Fruit fly (Drosophila melanogaster) whole organism, embryonic: ENCODE data around the gene Nf-YA.

Experiments
- Ada2b ChIP-seq: fragments of 200-800 bp; sonication (Bioruptor generic); IDR thresholded peaks from 2 replicates; pipeline ENCODE4 v1.3.6; 2022; ENCODE audit warnings: missing biosample characterization, missing genetic modification characterization
- Bdp1 ChIP-seq: fragments of 200-800 bp; sonication (Bioruptor generic); optimal IDR thresholded peaks from 3 replicates; lab custom pipeline; 2016; ENCODE audit warnings: missing biosample characterization, missing genetic modification characterization
- CG10565 ChIP-seq: fragments of 200-800 bp; sonication (Bioruptor generic); optimal IDR thresholded peaks from 3 replicates; lab custom pipeline; 2016; ENCODE audit warnings: missing biosample characterization, mild to moderate bottlenecking, missing genetic modification characterization
- CG10959 ChIP-seq: fragments of 200-800 bp; sonication (Bioruptor generic); IDR thresholded peaks from 2 replicates; pipeline ENCODE4 v1.3.6; 2022; ENCODE audit warnings: missing biosample characterization, missing genetic modification characterization
- CG11398 ChIP-seq: fragments of 200-800 bp; sonication (Bioruptor generic); optimal IDR thresholded peaks from 2 replicates; lab custom pipeline; 2016; ENCODE audit warnings: missing biosample characterization, missing genetic modification characterization
- CG11696 ChIP-seq: fragments of 200-800 bp; sonication (Bioruptor generic); IDR thresholded peaks from 2 replicates; pipeline ENCODE4 v1.3.6; 2022; ENCODE audit warnings: missing biosample characterization, missing genetic modification characterization
- CG11723 ChIP-seq: fragments of 200-800 bp; sonication (Bioruptor generic); optimal IDR thresholded peaks from 2 replicates; lab custom pipeline; 2017; ENCODE audit warnings: missing biosample characterization, mild to moderate bottlenecking, missing genetic modification characterization
- CG12104 ChIP-seq: fragments of 200-800 bp; sonication (Bioruptor generic); optimal IDR thresholded peaks from 3 replicates; lab custom pipeline; 2016; ENCODE audit warnings: missing biosample characterization, missing genetic modification characterization
- CG13287 ChIP-seq: fragments of 200-800 bp; sonication (Bioruptor generic); IDR thresholded peaks from 2 replicates; pipeline ENCODE4 v1.3.6; 2022; ENCODE audit warnings: missing biosample characterization, missing genetic modification characterization; ENCODE audit not compliant: partially characterized antibody
- CG13775 ChIP-seq: fragments of 200-800 bp; sonication (Bioruptor generic); optimal IDR thresholded peaks from 3 replicates; lab custom pipeline; 2017; ENCODE audit warnings: missing biosample characterization, mild to moderate bottlenecking, missing genetic modification characterization
- CG17186 ChIP-seq: fragments of 200-800 bp; sonication (Bioruptor generic); optimal IDR thresholded peaks from 3 replicates; lab custom pipeline; 2017; ENCODE audit warnings: missing biosample characterization, missing genetic modification reagents, missing genetic modification characterization
- CG17385 ChIP-seq: fragments of 200-800 bp; sonication (Bioruptor generic); optimal IDR thresholded peaks from 3 replicates; lab custom pipeline; 2018; ENCODE audit warnings: missing biosample characterization, mild to moderate bottlenecking, missing genetic modification characterization
- CG17612 ChIP-seq: fragments of 200-800 bp; sonication (Bioruptor generic); IDR thresholded peaks from 2 replicates; pipeline ENCODE4 v1.3.6; 2022; ENCODE audit warnings: missing biosample characterization, missing genetic modification characterization
- CG17912 ChIP-seq: fragments of 200-800 bp; sonication (Bioruptor generic); optimal IDR thresholded peaks from 2 replicates; lab custom pipeline; 2018; ENCODE audit warnings: missing biosample characterization, mild to moderate bottlenecking, missing genetic modification characterization
- CG18619 ChIP-seq: fragments of 200-800 bp; sonication (Bioruptor generic); optimal IDR thresholded peaks from 3 replicates; lab custom pipeline; 2017; ENCODE audit warnings: missing biosample characterization, mild to moderate bottlenecking, missing genetic modification characterization
- CG2712 ChIP-seq: fragments of 200-800 bp; optimal IDR thresholded peaks from 3 replicates; lab custom pipeline; 2019; ENCODE audit warnings: missing biosample characterization, mild to moderate bottlenecking, missing genetic modification characterization, moderate library complexity
- CG31365 ChIP-seq: fragments of 200-800 bp; sonication (Bioruptor generic); optimal IDR thresholded peaks from 2 replicates; lab custom pipeline; 2018; ENCODE audit warnings: missing biosample characterization, mild to moderate bottlenecking, missing genetic modification characterization
- CG31441 ChIP-seq: fragments of 200-800 bp; sonication (Bioruptor generic); IDR thresholded peaks from 2 replicates; pipeline ENCODE4 v1.3.6; 2022; ENCODE audit warnings: missing biosample characterization, missing genetic modification characterization
- CG6683 ChIP-seq: fragments of 200-800 bp; sonication (Bioruptor generic); optimal IDR thresholded peaks from 2 replicates; lab custom pipeline; 2017; ENCODE audit warnings: missing biosample characterization, mild to moderate bottlenecking, missing genetic modification characterization, missing genetic modification reagents
- CG7928 ChIP-seq: fragments of 200-800 bp; sonication (Bioruptor generic); optimal IDR thresholded peaks from 2 replicates; lab custom pipeline; 2017; ENCODE audit warnings: missing biosample characterization, mild to moderate bottlenecking, missing genetic modification characterization
- CG8388 ChIP-seq: fragments of 200-800 bp; sonication (Bioruptor generic); optimal IDR thresholded peaks from 2 replicates; lab custom pipeline; 2019; ENCODE audit warnings: missing biosample characterization, mild to moderate bottlenecking, missing genetic modification characterization, moderate library complexity
- CG9727 ChIP-seq: fragments of 200-800 bp; sonication (Bioruptor generic); optimal IDR thresholded peaks from 3 replicates; lab custom pipeline; 2017; ENCODE audit warnings: missing biosample characterization, mild to moderate bottlenecking, missing genetic modification characterization
- CG9817 ChIP-seq: fragments of 200-800 bp; sonication (Bioruptor generic); optimal IDR thresholded peaks from 2 replicates; lab custom pipeline; 2018; ENCODE audit warnings: missing biosample characterization, mild to moderate bottlenecking, missing genetic modification characterization, moderate library complexity
- Chrac-16 ChIP-seq: fragments of 200-800 bp; sonication (Bioruptor generic); optimal IDR thresholded peaks from 3 replicates; lab custom pipeline; 2016; ENCODE audit warnings: missing biosample characterization, missing genetic modification characterization
- Dbx ChIP-seq: fragments of 200-800 bp; sonication (Bioruptor generic); IDR thresholded peaks from 3 replicates; pipeline ENCODE4 v1.3.6; 2022; ENCODE audit warnings: missing biosample characterization, missing genetic modification characterization
- Deaf1 ChIP-seq: fragments of 200-800 bp; optimal IDR thresholded peaks from 3 replicates; lab custom pipeline; 2019; ENCODE audit warnings: missing biosample characterization, mild to moderate bottlenecking, missing genetic modification characterization, moderate library complexity
- Dp ChIP-seq: fragments of 200-800 bp; sonication (Bioruptor generic); optimal IDR thresholded peaks from 2 replicates; lab custom pipeline; 2018; ENCODE audit warnings: missing biosample characterization, mild to moderate bottlenecking, missing genetic modification characterization, moderate library complexity
- Fer1 ChIP-seq: fragments of 200-800 bp; sonication (Bioruptor generic); optimal IDR thresholded peaks from 2 replicates; lab custom pipeline; 2017; ENCODE audit warnings: missing biosample characterization, mild to moderate bottlenecking, missing genetic modification characterization
- Fer3 ChIP-seq: fragments of 200-800 bp; sonication (Bioruptor generic); optimal IDR thresholded peaks from 2 replicates; lab custom pipeline; 2018; ENCODE audit warnings: missing biosample characterization, mild to moderate bottlenecking, missing genetic modification characterization, moderate library complexity
- H2.0 ChIP-seq: fragments of 200-800 bp; sonication (Bioruptor generic); IDR thresholded peaks from 2 replicates; pipeline ENCODE4 v1.3.6; 2022; ENCODE audit warnings: missing biosample characterization, missing genetic modification characterization
- MESR4 ChIP-seq: fragments of 200-800 bp; sonication (Bioruptor generic); optimal IDR thresholded peaks from 2 replicates; lab custom pipeline; 2018; ENCODE audit warnings: missing biosample characterization, mild to moderate bottlenecking, missing genetic modification characterization, moderate library complexity
- Max ChIP-seq: fragments of 200-800 bp; sonication (Bioruptor generic); optimal IDR thresholded peaks from 2 replicates; lab custom pipeline; 2016; ENCODE audit warnings: missing biosample characterization, mild to moderate bottlenecking, missing genetic modification characterization
- Optix ChIP-seq: fragments of 200-800 bp; sonication (Bioruptor generic); IDR thresholded peaks from 3 replicates; pipeline ENCODE4 v1.3.6; 2022; ENCODE audit warnings: missing biosample characterization, missing genetic modification characterization
- TFAM ChIP-seq: fragments of 200-800 bp; sonication (Bioruptor generic); optimal IDR thresholded peaks from 2 replicates; lab custom pipeline; 2017; ENCODE audit warnings: missing biosample characterization, missing genetic modification characterization, inconsistent platforms
- ab ChIP-seq: fragments of 200-800 bp; sonication (Bioruptor generic); optimal IDR thresholded peaks from 2 replicates; lab custom pipeline; 2016; ENCODE audit warnings: missing biosample characterization, missing genetic modification characterization
- btn ChIP-seq: fragments of 200-800 bp; sonication (Bioruptor generic); optimal IDR thresholded peaks from 2 replicates; lab custom pipeline; 2016; ENCODE audit warnings: missing biosample characterization, missing genetic modification characterization
- chif ChIP-seq, 2 experiments: fragments of 200-800 bp; sonication (Bioruptor generic); optimal IDR thresholded peaks; 3 replicates each; lab custom pipeline; 2016; ENCODE audit warnings: missing biosample characterization in 2 of 2, missing genetic modification characterization in 2 of 2
- da ChIP-seq: fragments of 200-800 bp; sonication (Bioruptor generic); optimal IDR thresholded peaks from 2 replicates; lab custom pipeline; 2016; ENCODE audit warnings: missing biosample characterization, missing genetic modification characterization
- disco-r ChIP-seq: fragments of 200-800 bp; sonication (Bioruptor generic); optimal IDR thresholded peaks from 2 replicates; lab custom pipeline; 2016; ENCODE audit warnings: missing biosample characterization, missing genetic modification characterization
- dysf ChIP-seq: fragments of 200-800 bp; sonication (Bioruptor generic); IDR thresholded peaks from 3 replicates; pipeline ENCODE4 v1.3.6; 2022; ENCODE audit warnings: missing biosample characterization, missing genetic modification characterization
- grau ChIP-seq: fragments of 200-800 bp; optimal IDR thresholded peaks from 3 replicates; lab custom pipeline; 2019; ENCODE audit warnings: missing biosample characterization, mild to moderate bottlenecking, missing genetic modification characterization, moderate library complexity
- jigr1 ChIP-seq: fragments of 200-800 bp; sonication (Bioruptor generic); IDR thresholded peaks from 3 replicates; pipeline ENCODE4 v1.3.6; 2022; ENCODE audit warnings: missing biosample characterization, missing genetic modification characterization
- kah ChIP-seq: fragments of 200-800 bp; sonication (Bioruptor generic); optimal IDR thresholded peaks from 2 replicates; lab custom pipeline; 2018; ENCODE audit warnings: missing biosample characterization, mild to moderate bottlenecking, missing genetic modification characterization
- lbe ChIP-seq: fragments of 200-800 bp; sonication (Bioruptor generic); optimal IDR thresholded peaks from 2 replicates; lab custom pipeline; 2016; ENCODE audit warnings: missing biosample characterization, mild to moderate bottlenecking, missing genetic modification characterization
- nmo ChIP-seq: fragments of 200-800 bp; sonication (Bioruptor generic); optimal IDR thresholded peaks from 2 replicates; lab custom pipeline; 2018; ENCODE audit warnings: missing biosample characterization, mild to moderate bottlenecking, missing genetic modification characterization, moderate library complexity
- pros ChIP-seq: fragments of 200-800 bp; sonication (Bioruptor generic); optimal IDR thresholded peaks from 3 replicates; lab custom pipeline; 2019; ENCODE audit warnings: missing biosample characterization, mild to moderate bottlenecking, missing genetic modification characterization, moderate library complexity
- pum ChIP-seq: fragments of 200-800 bp; sonication (Bioruptor generic); optimal IDR thresholded peaks from 2 replicates; lab custom pipeline; 2016; ENCODE audit warnings: missing biosample characterization, missing genetic modification characterization
- slp2 ChIP-seq: fragments of 200-800 bp; sonication (Bioruptor generic); optimal IDR thresholded peaks from 2 replicates; lab custom pipeline; 2016; ENCODE audit warnings: missing biosample characterization, missing genetic modification characterization
- so ChIP-seq: fragments of 200-800 bp; sonication (Bioruptor generic); IDR thresholded peaks from 3 replicates; pipeline ENCODE4 v1.3.6; 2022; ENCODE audit warnings: missing biosample characterization, missing genetic modification characterization
- stwl ChIP-seq: fragments of 200-800 bp; sonication (Bioruptor generic); optimal IDR thresholded peaks from 3 replicates; lab custom pipeline; 2018; ENCODE audit warnings: missing biosample characterization, mild to moderate bottlenecking, missing genetic modification characterization, moderate library complexity
- vfl ChIP-seq: fragments of 200-800 bp; sonication (Bioruptor generic); optimal IDR thresholded peaks from 2 replicates; lab custom pipeline; 2016; ENCODE audit warnings: missing biosample characterization, missing genetic modification characterization
- wor ChIP-seq: fragments of 200-800 bp; sonication (Bioruptor generic); IDR thresholded peaks from 2 replicates; pipeline ENCODE4 v1.3.6; 2022; ENCODE audit warnings: missing biosample characterization, missing genetic modification characterization

Nf-YA gene

DNA sequence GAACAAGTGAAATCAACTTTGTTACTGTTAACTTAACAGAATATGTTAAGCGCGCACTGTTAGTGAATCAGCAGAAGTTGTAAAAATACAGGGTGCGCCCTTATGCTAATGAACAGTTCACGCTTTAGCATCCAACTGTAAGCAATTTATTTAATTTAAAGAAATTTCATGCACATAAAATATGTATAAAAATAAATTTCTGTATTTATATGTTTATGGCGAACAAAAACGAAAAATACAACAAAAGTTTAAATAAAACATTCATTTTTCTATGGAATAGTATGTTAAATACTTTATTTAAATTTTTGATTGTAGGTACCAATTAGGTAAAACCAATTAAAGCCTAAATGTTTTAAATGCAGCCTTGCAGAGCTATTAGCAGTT, 17.5 kb downstream of the Nf-YA start (continued):
- TF ChIP-seq stwl (tag; lab: Kevin White, UChicago), result peak; percentile 39
- no peak for TF ChIP-seq slp2 (GFP tag; lab: Kevin White, UChicago)
- TF ChIP-seq vfl (GFP tag; lab: Kevin White, UChicago), result no peak
- no peak for TF ChIP-seq pros (GFP tag; lab: Kevin White, UChicago)
- no peak for TF ChIP-seq CG18619 (GFP tag; lab: Kevin White, UChicago)
- TF ChIP-seq pum (GFP tag; lab: Kevin White, UChicago), result no peak
- TF ChIP-seq disco-r (GFP tag; lab: Kevin White, UChicago), result no peak
- peak; percentile 1 for TF ChIP-seq nmo (GFP tag; lab: Kevin White, UChicago)
- no peak for TF ChIP-seq CG11398 (GFP tag; lab: Kevin White, UChicago)
- TF ChIP-seq Max (GFP tag; lab: Kevin White, UChicago), result peak; percentile 4
- no peak for TF ChIP-seq CG13287 (GFP tag; lab: Robert Waterston, UW)
- peak; percentile 2 for TF ChIP-seq CG11723 (GFP tag; lab: Kevin White, UChicago)
- peak; percentile 63 for TF ChIP-seq grau (tag; lab: Kevin White, UChicago)
- peak; percentile 20; the same call in 1 of the 2 replicates for TF ChIP-seq Ada2b
- no peak for TF ChIP-seq H2.0 (GFP tag; lab: Robert Waterston, UW)
- TF ChIP-seq Chrac-16 (GFP tag; lab: Kevin White, UChicago), result no peak
- TF ChIP-seq CG9817 (tag; lab: Kevin White, UChicago), result no peak
- peak; percentile 52 for TF ChIP-seq CG8388 (GFP tag; lab: Kevin White, UChicago)
- peak; percentile 48 for TF ChIP-seq CG9727 (GFP tag; lab: Kevin White, UChicago)
- no peak for TF ChIP-seq CG17186 (GFP tag; lab: Kevin White, UChicago)
- no peak for TF ChIP-seq btn (GFP tag; lab: Kevin White, UChicago)
- TF ChIP-seq kah (GFP tag; lab: Kevin White, UChicago), result peak; percentile 23
- TF ChIP-seq CG6683 (GFP tag; lab: Kevin White, UChicago), result peak; percentile 33
- peak; percentile 57 for TF ChIP-seq Fer3 (tag; lab: Kevin White, UChicago)
- TF ChIP-seq CG17385 (GFP tag; lab: Kevin White, UChicago), result peak; percentile 43
- no peak for TF ChIP-seq Bdp1
- TF ChIP-seq Dbx, result peak; percentile 24; the same call in 1 of the 3 replicates
- no peak for TF ChIP-seq CG31365 (tag; lab: Kevin White, UChicago)
- peak; percentile 20 for TF ChIP-seq CG13775
- no peak for TF ChIP-seq CG11696 (GFP tag; lab: Robert Waterston, UW)
- TF ChIP-seq TFAM (GFP tag; lab: Kevin White, UChicago), result no peak
- no peak for TF ChIP-seq so (GFP tag; lab: Robert Waterston, UW)
- no peak for TF ChIP-seq CG17612 (GFP tag; lab: Robert Waterston, UW)
- TF ChIP-seq jigr1 (GFP tag; lab: Robert Waterston, UW), result no peak
- peak; percentile 59 for TF ChIP-seq lbe (GFP tag; lab: Kevin White, UChicago)
- TF ChIP-seq Dp (GFP tag; lab: Kevin White, UChicago), result no peak
- peak; percentile 54 for TF ChIP-seq CG31441
- TF ChIP-seq dysf, result no peak
- TF ChIP-seq CG17912 (GFP tag; lab: Kevin White, UChicago), result no peak
- TF ChIP-seq MESR4, result no peak
- TF ChIP-seq CG2712 (tag; lab: Kevin White, UChicago), result peak; percentile 57
- TF ChIP-seq Optix (GFP tag; lab: Robert Waterston, UW), result no peak
- no peak for TF ChIP-seq chif (GFP tag; optimal IDR thresholded peaks at IDR 0.05; lab: Kevin White, UChicago)
- no peak for TF ChIP-seq CG10565 (GFP tag; lab: Kevin White, UChicago)
- no peak for TF ChIP-seq CG7928 (GFP tag; lab: Kevin White, UChicago)
- TF ChIP-seq wor (GFP tag; lab: Robert Waterston, UW), result no peak
- TF ChIP-seq CG12104, result no peak
- no peak for TF ChIP-seq ab (GFP tag; lab: Kevin White, UChicago)
- no peak for TF ChIP-seq CG10959 (GFP tag; lab: Robert Waterston, UW)
- TF ChIP-seq da (GFP tag; lab: Kevin White, UChicago), result no peak
- TF ChIP-seq Deaf1, result peak; percentile 14
- TF ChIP-seq Fer1 (GFP tag; lab: Kevin White, UChicago), result peak; percentile 43
